Worm (Caenorhabditis elegans) whole organism, young adult: ENCODE measurements around the gene W04G3.12.

Experiments used
- B0261.1 ChIP-seq: sonication (generic microtip); optimal IDR thresholded peaks from 2 replicates; lab custom pipeline; 2016; ENCODE audit warnings: mild to moderate bottlenecking, missing genetic modification characterization, moderate library complexity, missing compliant biosample characterization
- D2030.7 ChIP-seq: fragments of 200-800 bp; sonication (Bioruptor generic); IDR thresholded peaks from 2 replicates; pipeline ENCODE4 v1.3.6; 2022; ENCODE audit warnings: missing genetic modification reagents, missing genetic modification characterization, missing compliant biosample characterization
- F39B2.1 ChIP-seq: fragments of 200-800 bp; sonication (Bioruptor generic); IDR thresholded peaks from 2 replicates; pipeline ENCODE4 v1.3.6; 2022; ENCODE audit warnings: missing genetic modification reagents, missing genetic modification characterization, missing compliant biosample characterization
- F57A8.1 ChIP-seq: fragments of 200-800 bp; sonication (Bioruptor generic); optimal IDR thresholded peaks from 2 replicates; lab custom pipeline; 2018; ENCODE audit warnings: mild to moderate bottlenecking, missing genetic modification characterization, moderate library complexity, missing compliant biosample characterization
- K12H6.12 ChIP-seq: fragments of 200-800 bp; sonication (Bioruptor generic); optimal IDR thresholded peaks from 2 replicates; lab custom pipeline; 2018; ENCODE audit warnings: mild to moderate bottlenecking, missing genetic modification characterization, missing compliant biosample characterization
- aptf-2 ChIP-seq: fragments of 200-800 bp; sonication (Bioruptor generic); conservative IDR thresholded peaks from 2 replicates; pipeline ENCODE4 v1.3.6; 2022; ENCODE audit warnings: missing genetic modification reagents, missing genetic modification characterization, missing compliant biosample characterization
- atf-7 ChIP-seq: sonication (generic microtip); optimal IDR thresholded peaks from 2 replicates; lab custom pipeline; 2017; ENCODE audit warnings: mild to moderate bottlenecking, missing genetic modification characterization, missing compliant biosample characterization
- athp-1 ChIP-seq: sonication (generic microtip); optimal IDR thresholded peaks from 2 replicates; lab custom pipeline; 2017; ENCODE audit warnings: mild to moderate bottlenecking, missing genetic modification characterization, missing compliant biosample characterization
- attf-3 ChIP-seq: fragments of 200-800 bp; sonication (Bioruptor generic); conservative IDR thresholded peaks from 2 replicates; pipeline ENCODE4 v1.3.6; 2022; ENCODE audit warnings: missing genetic modification reagents, missing genetic modification characterization, missing compliant biosample characterization
- attf-5 ChIP-seq: fragments of 200-800 bp; sonication (Bioruptor generic); optimal IDR thresholded peaks from 2 replicates; lab custom pipeline; 2018; ENCODE audit warnings: mild to moderate bottlenecking, missing genetic modification characterization, missing compliant biosample characterization
- ccch-3 ChIP-seq: fragments of 200-800 bp; sonication (Bioruptor generic); optimal IDR thresholded peaks from 2 replicates; lab custom pipeline; 2018; ENCODE audit warnings: mild to moderate bottlenecking, missing genetic modification characterization, missing compliant biosample characterization
- ceh-100 ChIP-seq: fragments of 200-800 bp; sonication (Bioruptor generic); IDR thresholded peaks from 2 replicates; pipeline ENCODE4 v1.3.6; 2022; ENCODE audit warnings: missing genetic modification reagents, missing genetic modification characterization, missing compliant biosample characterization
- ceh-79 ChIP-seq: sonication (generic microtip); optimal IDR thresholded peaks from 2 replicates; lab custom pipeline; 2017; ENCODE audit warnings: mild to moderate bottlenecking, missing genetic modification characterization, missing compliant biosample characterization
- chd-7 ChIP-seq: sonication (generic microtip); optimal IDR thresholded peaks from 2 replicates; lab custom pipeline; 2016; ENCODE audit warnings: mild to moderate bottlenecking, missing genetic modification characterization, moderate library complexity, missing compliant biosample characterization
- die-1 ChIP-seq: sonication (generic microtip); optimal IDR thresholded peaks from 2 replicates; lab custom pipeline; 2016; ENCODE audit warnings: missing genotype, mild to moderate bottlenecking, missing genetic modification characterization, missing compliant biosample characterization
- dpff-1 ChIP-seq: sonication (generic microtip); optimal IDR thresholded peaks from 2 replicates; lab custom pipeline; 2017; ENCODE audit warnings: mild to moderate bottlenecking, missing genetic modification characterization, missing compliant biosample characterization
- him-1 ChIP-seq: sonication (generic microtip); optimal IDR thresholded peaks from 2 replicates; lab custom pipeline; 2016; ENCODE audit warnings: missing genotype, missing genetic modification reagents, missing genetic modification characterization, missing compliant biosample characterization
- hsf-1 ChIP-seq: fragments of 200-800 bp; sonication (Bioruptor generic); IDR thresholded peaks from 2 replicates; pipeline ENCODE4 v1.3.6; 2022; ENCODE audit warnings: missing genetic modification reagents, missing genetic modification characterization, missing compliant biosample characterization
- lag-1 ChIP-seq: fragments of 200-800 bp; sonication (Bioruptor generic); IDR thresholded peaks from 2 replicates; pipeline ENCODE4 v1.3.6; 2022; ENCODE audit warnings: missing genetic modification reagents, missing genetic modification characterization, missing compliant biosample characterization
- lin-35 ChIP-seq, 3 experiments: fragments of 150-350 bp in 2 of 3; sonication (generic microtip) in 1 of 3; optimal IDR thresholded peaks; 2 replicates each; lab custom pipeline; 2014 to 2018; ENCODE audit warnings: missing biosample characterization in 3 of 3, missing genetic modification characterization in 3 of 3, missing genetic modification reagents in 3 of 3
- lin-40 ChIP-seq: sonication (generic microtip); optimal IDR thresholded peaks from 2 replicates; lab custom pipeline; 2016; ENCODE audit warnings: missing genetic modification characterization, mild to moderate bottlenecking, missing compliant biosample characterization, missing genotype, missing genetic modification reagents
- madf-10 ChIP-seq: sonication (generic microtip); optimal IDR thresholded peaks from 2 replicates; lab custom pipeline; 2016; ENCODE audit warnings: mild to moderate bottlenecking, missing genetic modification characterization, missing compliant biosample characterization
- mel-28 ChIP-seq: sonication (generic microtip); optimal IDR thresholded peaks from 2 replicates; lab custom pipeline; 2016; ENCODE audit warnings: borderline replicate concordance, mild to moderate bottlenecking, missing genetic modification characterization, missing compliant biosample characterization
- mxl-1 ChIP-seq: sonication (generic microtip); optimal IDR thresholded peaks from 2 replicates; lab custom pipeline; 2016; ENCODE audit warnings: missing genetic modification characterization, missing compliant biosample characterization
- nfya-2 ChIP-seq: fragments of 200-800 bp; sonication (Bioruptor generic); IDR thresholded peaks from 2 replicates; pipeline ENCODE4 v1.3.6; 2022; ENCODE audit warnings: missing genetic modification reagents, missing genetic modification characterization, missing compliant biosample characterization
- nhr-120 ChIP-seq: fragments of 200-800 bp; sonication (Bioruptor generic); IDR thresholded peaks from 2 replicates; pipeline ENCODE4 v1.3.6; 2022; ENCODE audit warnings: missing genetic modification characterization, missing compliant biosample characterization
- nhr-80 ChIP-seq: sonication (generic microtip); optimal IDR thresholded peaks from 2 replicates; lab custom pipeline; 2016; ENCODE audit warnings: missing genetic modification characterization, missing compliant biosample characterization
- rec-8 ChIP-seq, 2 experiments: sonication (generic microtip); optimal IDR thresholded peaks; 2 replicates each; lab custom pipeline; 2016; ENCODE audit warnings: mild to moderate bottlenecking in 2 of 2, missing genetic modification characterization in 2 of 2, missing genetic modification reagents in 2 of 2, missing genotype in 2 of 2, missing biosample characterization in 1 of 2, missing compliant biosample characterization in 1 of 2, moderate library complexity in 1 of 2
- snpc-1.3 ChIP-seq: sonication (generic microtip); optimal IDR thresholded peaks from 2 replicates; lab custom pipeline; 2017; ENCODE audit warnings: missing genetic modification characterization, mild to moderate bottlenecking, missing compliant biosample characterization, antibody characterized with exemption, moderate library complexity, missing genotype, missing genetic modification reagents; ENCODE audit not compliant: insufficient read depth
- snpc-4 ChIP-seq, 5 experiments: fragments of 150-350 bp in 1 of 5; sonication (generic microtip) in 4 of 5; optimal IDR thresholded peaks; 2 replicates each; lab custom pipeline; 2014 to 2018; ENCODE audit warnings: missing genetic modification characterization in 5 of 5, missing biosample characterization in 3 of 5, antibody characterized with exemption in 2 of 5, mild to moderate bottlenecking in 2 of 5, missing compliant biosample characterization in 2 of 5, missing genotype in 2 of 5, moderate library complexity in 2 of 5, missing genetic modification reagents in 1 of 5
- somi-1 ChIP-seq: fragments of 200-800 bp; sonication (Bioruptor generic); optimal IDR thresholded peaks from 2 replicates; lab custom pipeline; 2018; ENCODE audit warnings: mild to moderate bottlenecking, missing genetic modification characterization, missing compliant biosample characterization
- sptf-2 ChIP-seq: fragments of 200-800 bp; sonication (Bioruptor generic); optimal IDR thresholded peaks from 2 replicates; lab custom pipeline; 2018; ENCODE audit warnings: mild to moderate bottlenecking, missing genetic modification characterization, missing compliant biosample characterization
- tbp1 ChIP-seq: fragments of 200-800 bp; sonication (Bioruptor generic); optimal IDR thresholded peaks from 2 replicates; lab custom pipeline; 2018; ENCODE audit warnings: mild to moderate bottlenecking, missing genetic modification characterization, missing compliant biosample characterization
- tlf-1 ChIP-seq: fragments of 200-800 bp; sonication (Bioruptor generic); optimal IDR thresholded peaks from 2 replicates; lab custom pipeline; 2018; ENCODE audit warnings: mild to moderate bottlenecking, missing genetic modification characterization, missing compliant biosample characterization
- zim-3 ChIP-seq: sonication (generic microtip); optimal IDR thresholded peaks from 2 replicates; lab custom pipeline; 2017; ENCODE audit warnings: mild to moderate bottlenecking, missing genetic modification characterization, moderate library complexity, missing compliant biosample characterization
- ztf-22 ChIP-seq: fragments of 200-800 bp; sonication (Bioruptor generic); optimal IDR thresholded peaks from 2 replicates; lab custom pipeline; 2018; ENCODE audit warnings: mild to moderate bottlenecking, missing genetic modification characterization, moderate library complexity, missing compliant biosample characterization
- ztf-3 ChIP-seq: fragments of 200-800 bp; sonication (Bioruptor generic); optimal IDR thresholded peaks from 2 replicates; lab custom pipeline; 2018; ENCODE audit warnings: mild to moderate bottlenecking, missing genetic modification characterization, missing compliant biosample characterization

The W04G3.12 gene

DNA sequence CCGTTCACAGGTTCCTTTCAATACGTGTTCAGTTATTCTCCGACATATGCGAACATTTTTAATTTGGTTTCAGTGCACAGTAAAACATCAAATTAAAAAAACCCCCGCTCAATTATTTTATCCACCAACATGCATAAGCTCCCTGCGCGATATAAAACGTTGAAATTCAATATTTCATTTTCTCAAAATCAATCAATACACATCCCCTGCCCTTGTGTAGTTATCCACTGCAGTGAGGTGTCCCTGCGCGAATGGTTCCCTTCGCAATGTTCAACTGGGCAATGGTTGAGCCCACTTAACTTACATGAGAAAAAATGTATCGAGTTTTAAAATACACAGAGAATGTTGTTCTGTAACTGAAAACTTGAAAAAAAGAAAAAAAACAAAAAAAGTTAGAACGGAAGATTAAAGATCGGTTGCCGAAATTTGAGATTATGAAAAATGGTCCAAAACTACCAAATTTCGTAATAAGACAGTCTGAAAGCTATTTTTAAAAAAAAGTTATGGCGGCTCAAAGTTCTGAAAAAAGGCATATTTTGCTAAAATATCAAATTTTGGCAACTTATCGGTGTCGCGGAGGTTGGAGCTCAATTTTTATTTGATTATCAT lies 17.5 kb upstream of the W04G3.12 start (continued):
- TF ChIP-seq zim-3 (tag; lab: Kevin White, UChicago) (peak; percentile 95), mxl-1 (tag; lab: Kevin White, UChicago) (peak; percentile 83), atf-7 (tag; lab: Kevin White, UChicago) (peak; percentile 99), nhr-80 (tag; lab: Kevin White, UChicago) (peak; percentile 98), F57A8.1 (GFP tag; lab: Kevin White, UChicago) (peak; percentile 96), snpc-4 (GFP tag; optimal IDR thresholded peaks at IDR 0.05; lab: Kevin White, UChicago) (peak; percentile 36), snpc-4 (tag; optimal IDR thresholded peaks at IDR 0.05; lab: Kevin White, UChicago) (peak; percentile 72 to 91 (median 86)), somi-1 (peak; percentile 99), D2030.7 (GFP tag; lab: Robert Waterston, UW) (no peak), nhr-120 (GFP tag; lab: Robert Waterston, UW) (peak; percentile 98), chd-7 (peak; percentile 99), ccch-3 (peak; percentile 96), ztf-3 (GFP tag; lab: Kevin White, UChicago) (peak; percentile 98), nfya-2 (GFP tag; lab: Robert Waterston, UW) (no peak), hsf-1 (GFP tag; lab: Robert Waterston, UW) (peak; percentile 71), tbp1 (GFP tag; lab: Kevin White, UChicago) (peak; percentile 82), lin-40 (tag; lab: Kevin White, UChicago) (peak; percentile 100), ztf-22 (GFP tag; lab: Kevin White, UChicago) (peak; percentile 97), lag-1 (GFP tag; lab: Robert Waterston, UW) (peak; percentile 98), snpc-1.3 (tag; lab: Kevin White, UChicago) (peak; percentile 35), rec-8 (tag; optimal IDR thresholded peaks at IDR 0.05; lab: Kevin White, UChicago) (peak; percentile 57 to 74), tlf-1 (peak; percentile 99), ceh-100 (GFP tag; lab: Robert Waterston, UW) (peak; percentile 79), him-1 (peak; percentile 7), ceh-79 (tag; lab: Kevin White, UChicago) (peak; percentile 89), die-1 (tag; lab: Kevin White, UChicago) (peak; percentile 74), athp-1 (peak; percentile 82), mel-28 (peak; percentile 51), dpff-1 (peak; percentile 97), K12H6.12 (tag; lab: Kevin White, UChicago) (peak; percentile 99), aptf-2 (GFP tag; lab: Robert Waterston, UW) (0 out of 2 replicates have a peak, but pooled peaks have one; percentile 48), attf-3 (GFP tag; lab: Robert Waterston, UW) (peak; percentile 61), F39B2.1 (GFP tag; lab: Robert Waterston, UW) (peak; percentile 46; the same call in 1 of the 2 replicates)

DNA sequence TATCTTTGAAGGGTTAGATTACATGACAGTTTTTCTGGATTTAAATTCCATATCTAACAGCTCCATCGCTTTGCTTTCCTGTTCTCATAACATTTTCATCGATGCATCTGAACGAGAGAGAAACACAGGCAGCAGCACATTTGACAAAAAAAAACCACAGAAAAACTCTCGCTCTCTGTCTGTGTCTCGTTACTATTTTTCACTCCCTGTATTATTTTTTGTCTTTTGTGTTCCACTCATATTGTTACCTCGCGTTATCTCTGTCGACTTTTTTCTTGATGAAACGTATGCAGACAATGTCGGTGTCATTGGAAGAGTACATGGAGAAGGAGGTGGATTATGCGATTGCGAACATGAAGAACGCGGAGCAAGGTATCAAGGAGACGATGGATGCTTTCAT lies 12.4 kb upstream of the W04G3.12 start, which contains the start of gene W04G3.11:
Gene W04G3.11 (plus strand): TSS at position 244 of the 400 bp plus-strand sequence.
- TF ChIP-seq B0261.1 (no peak), sptf-2 (GFP tag; lab: Kevin White, UChicago) (no peak), lin-35 (GFP tag; optimal IDR thresholded peaks at IDR 0.05; lab: Kevin White, UChicago) (no peak), madf-10 (tag; lab: Kevin White, UChicago) (no peak), attf-5 (no peak), nhr-80 (tag; lab: Kevin White, UChicago) (peak; percentile 58)
